Worm (Caenorhabditis elegans) whole organism, mixed stage, embryonic: ENCODE results near the gene K09C6.10.

Source experiments
- flh-1 ChIP-seq: fragments of 200-800 bp; sonication (Bioruptor generic); optimal IDR thresholded peaks from 2 replicates; lab custom pipeline; 2018; ENCODE audit warnings: mild to moderate bottlenecking, missing genetic modification characterization, moderate library complexity, missing compliant biosample characterization
- lin-13 ChIP-seq: fragments of 150-350 bp; optimal IDR thresholded peaks from 2 replicates; lab custom pipeline; 2014; ENCODE audit warnings: missing biosample characterization, missing genetic modification characterization
- nhr-12 ChIP-seq: fragments of 150-350 bp; optimal IDR thresholded peaks from 2 replicates; lab custom pipeline; 2014; ENCODE audit warnings: missing biosample characterization, missing genetic modification characterization
- unc-39 ChIP-seq: fragments of 150-350 bp; optimal IDR thresholded peaks from 2 replicates; lab custom pipeline; 2014; ENCODE audit warnings: missing biosample characterization, missing genetic modification characterization

ce11 chrV:802726-803125 is 36.5 kb upstream of the K09C6.10 start:
- TF ChIP-seq lin-13 (tag; lab: Kevin White, UChicago), result no peak
- TF ChIP-seq nhr-12 (tag; lab: Kevin White, UChicago), result no peak
- no peak for TF ChIP-seq flh-1
- no peak for TF ChIP-seq unc-39
